Worm (Caenorhabditis elegans) whole organism, L4/young adult: ENCODE measurements around the gene nfyc-1.

Experiments used
- W03F9.2 ChIP-seq: fragments of 150-350 bp; optimal IDR thresholded peaks from 2 replicates; lab custom pipeline; 2014; ENCODE audit warnings: missing biosample characterization, missing genetic modification characterization
- dao-5 ChIP-seq: sonication (generic microtip); optimal IDR thresholded peaks from 2 replicates; lab custom pipeline; 2016; ENCODE audit warnings: missing genotype, missing genetic modification characterization, moderate library complexity, missing compliant biosample characterization
- him-1 ChIP-seq: sonication (generic microtip); optimal IDR thresholded peaks from 2 replicates; lab custom pipeline; 2016; ENCODE audit warnings: missing genotype, missing genetic modification reagents, missing genetic modification characterization, missing compliant biosample characterization

nfyc-1 gene

ce11 chrII:28283-28682 lies 15.4 kb upstream of the nfyc-1 start, which contains the start of gene F23F1.4:
F23F1.4 (minus strand) TSS chrII:28423.
- TF ChIP-seq him-1 (no peak), dao-5 (tag; lab: Kevin White, UChicago) (no peak), W03F9.2 (tag; lab: Kevin White, UChicago) (no peak)

- TF ChIP-seq dao-5 (tag; lab: Kevin White, UChicago) (no peak), W03F9.2 (tag; lab: Kevin White, UChicago) (no peak), him-1 (no peak)
Observed at ce11 chrII:29578-29977, 14.1 kb upstream of the nfyc-1 start.

- no peak for TF ChIP-seq dao-5 (tag; lab: Kevin White, UChicago)
- no peak for TF ChIP-seq W03F9.2 (tag; lab: Kevin White, UChicago)
- no peak for TF ChIP-seq him-1
Observed at ce11 chrII:31521-31920, 12.2 kb upstream of the nfyc-1 start, which contains the start of the genes F23F1.5 and fbxc-54. F23F1.5 (minus strand) TSS chrII:31584. fbxc-54 (plus strand) TSS chrII:31719.

ce11 chrII:33904-34303 lies 9.8 kb upstream of the nfyc-1 start, which contains the start of gene F23F1.2:
F23F1.2 (plus strand) TSS chrII:34204.
- TF ChIP-seq him-1 (no peak), W03F9.2 (tag; lab: Kevin White, UChicago) (no peak), dao-5 (tag; lab: Kevin White, UChicago) (no peak)

- TF ChIP-seq him-1 (no peak), W03F9.2 (tag; lab: Kevin White, UChicago) (no peak)
Observed at ce11 chrII:37213-37612, 6.5 kb upstream of the nfyc-1 start, which contains the start of gene F23F1.6. F23F1.6 (minus strand) TSS chrII:37313.

- TF ChIP-seq dao-5 (tag; lab: Kevin White, UChicago): no peak
Observed at ce11 chrII:39437-39836, 4.3 kb upstream of the nfyc-1 start, which contains the start of gene spp-24. spp-24 (minus strand) TSS chrII:39537.

ce11 chrII:41914-42313 lies 1.8 kb upstream of the nfyc-1 start, which contains the start of gene F23F1.10:
F23F1.10 (minus strand) TSS chrII:41982.
- TF ChIP-seq him-1 (no peak), dao-5 (tag; lab: Kevin White, UChicago) (no peak), W03F9.2 (tag; lab: Kevin White, UChicago) (no peak)

- TF ChIP-seq dao-5 (tag; lab: Kevin White, UChicago): no peak
- TF ChIP-seq him-1: no peak
- no peak for TF ChIP-seq W03F9.2 (tag; lab: Kevin White, UChicago)
Observed at ce11 chrII:44740-45139, 1.0 kb downstream of the nfyc-1 start, which contains the start of gene rpoa-49. rpoa-49 (plus strand) TSS chrII:45040.

ce11 chrII:46116-46515 lies 2.4 kb downstream of the nfyc-1 start, which contains the start of gene rpt-4:
rpt-4 (minus strand) TSS chrII:46216.
- no peak for TF ChIP-seq dao-5 (tag; lab: Kevin White, UChicago)
- no peak for TF ChIP-seq him-1
- TF ChIP-seq W03F9.2 (tag; lab: Kevin White, UChicago): no peak

ce11 chrII:47280-47679 lies 3.6 kb downstream of the nfyc-1 start, which contains the start of gene C23H3.5:
C23H3.5 (plus strand) TSS chrII:47580.
- TF ChIP-seq dao-5 (tag; lab: Kevin White, UChicago) (no peak), W03F9.2 (tag; lab: Kevin White, UChicago) (no peak), him-1 (no peak)

ce11 chrII:50862-51261 lies 7.2 kb downstream of the nfyc-1 start:
- TF ChIP-seq him-1 (no peak), W03F9.2 (tag; lab: Kevin White, UChicago) (no peak), dao-5 (tag; lab: Kevin White, UChicago) (no peak)

- TF ChIP-seq him-1 (no peak), W03F9.2 (tag; lab: Kevin White, UChicago) (no peak), dao-5 (tag; lab: Kevin White, UChicago) (no peak)
Observed at ce11 chrII:51352-51751, 7.6 kb downstream of the nfyc-1 start, which contains the start of gene sptl-1. sptl-1 (plus strand) TSS chrII:51652.

ce11 chrII:55204-55603 lies 11.5 kb downstream of the nfyc-1 start, which contains the start of gene tre-5:
tre-5 (minus strand) TSS chrII:55304.
- TF ChIP-seq W03F9.2 (tag; lab: Kevin White, UChicago) (no peak), him-1 (no peak), dao-5 (tag; lab: Kevin White, UChicago) (no peak)

- no peak for TF ChIP-seq him-1
Observed at ce11 chrII:57370-57769, 13.7 kb downstream of the nfyc-1 start, which contains the start of gene ascc-1. ascc-1 (plus strand) TSS chrII:57670.

- TF ChIP-seq dao-5 (tag; lab: Kevin White, UChicago) (no peak), W03F9.2 (tag; lab: Kevin White, UChicago) (no peak), him-1 (no peak)
Observed at ce11 chrII:57873-58272, 14.2 kb downstream of the nfyc-1 start.
